Worm (Caenorhabditis elegans) whole organism, L4 larva: ENCODE data around the gene mrps-18B.

Experiments used
- ZK546.5 ChIP-seq, 2 experiments: sonication (generic microtip); optimal IDR thresholded peaks; 2 replicates each; lab custom pipeline; 2017; ENCODE audit warnings: missing biosample characterization in 2 of 2, missing genetic modification characterization in 2 of 2
- aha-1 ChIP-seq: fragments of 150-350 bp; peaks from one replicate; lab custom pipeline; 2014; ENCODE audit warnings: missing biosample characterization, missing genetic modification characterization
- attf-4 ChIP-seq: sonication (generic microtip); optimal IDR thresholded peaks from 3 replicates; lab custom pipeline; 2017; ENCODE audit warnings: missing biosample characterization, missing genetic modification characterization
- dmd-9 ChIP-seq: fragments of 200-800 bp; sonication (Bioruptor generic); IDR thresholded peaks from 2 replicates; pipeline ENCODE4 v1.3.6; 2022; ENCODE audit warnings: missing genetic modification reagents, missing genetic modification characterization, missing compliant biosample characterization
- dve-1 ChIP-seq: sonication (generic microtip); optimal IDR thresholded peaks from 2 replicates; lab custom pipeline; 2017; ENCODE audit warnings: antibody characterized with exemption, mild to moderate bottlenecking, missing genetic modification characterization, missing compliant biosample characterization; ENCODE audit not compliant: insufficient read depth
- fkh-10 ChIP-seq: fragments of 150-350 bp; optimal IDR thresholded peaks from 2 replicates; lab custom pipeline; 2014; ENCODE audit warnings: missing biosample characterization, missing genetic modification reagents, missing genetic modification characterization
- lin-15B ChIP-seq: fragments of 150-350 bp; sonication (generic microtip); optimal IDR thresholded peaks from 3 replicates; lab custom pipeline; 2014; ENCODE audit warnings: missing biosample characterization, missing genetic modification characterization
- mdl-1 ChIP-seq, 2 experiments: fragments of 150-350 bp in 1 of 2; sonication (generic microtip) in 1 of 2; optimal IDR thresholded peaks; 2 replicates each; lab custom pipeline; 2014 to 2017; ENCODE audit warnings: missing biosample characterization in 2 of 2, missing genetic modification characterization in 2 of 2
- nhr-11 ChIP-seq: fragments of 150-350 bp; optimal IDR thresholded peaks from 2 replicates; lab custom pipeline; 2014; ENCODE audit warnings: missing biosample characterization, missing genetic modification characterization
- nhr-25 ChIP-seq: sonication (generic microtip); optimal IDR thresholded peaks from 2 replicates; lab custom pipeline; 2017; ENCODE audit warnings: missing genetic modification characterization, mild to moderate bottlenecking, missing compliant biosample characterization, antibody characterized with exemption, moderate library complexity, borderline replicate concordance; ENCODE audit not compliant: insufficient read depth
- snpc-4 ChIP-seq: fragments of 150-350 bp; optimal IDR thresholded peaks from 2 replicates; lab custom pipeline; 2014; ENCODE audit warnings: missing biosample characterization, missing genetic modification characterization
- unc-39 ChIP-seq: sonication (generic microtip); optimal IDR thresholded peaks from 2 replicates; lab custom pipeline; 2017; ENCODE audit warnings: missing biosample characterization, missing genetic modification characterization

- TF ChIP-seq dmd-9 (GFP tag; lab: Robert Waterston, UW) (no peak), aha-1 (tag; lab: Kevin White, UChicago) (no peak), dve-1 (tag; lab: Kevin White, UChicago) (no peak), fkh-10 (GFP tag; lab: Kevin White, UChicago) (no peak), attf-4 (tag; lab: Kevin White, UChicago) (no peak), nhr-25 (no peak), snpc-4 (no peak), lin-15B (tag; lab: Kevin White, UChicago) (no peak), unc-39 (tag; lab: Kevin White, UChicago) (no peak), ZK546.5 (tag; optimal IDR thresholded peaks at IDR 0.05; lab: Kevin White, UChicago) (no peak), mdl-1 (tag; optimal IDR thresholded peaks at IDR 0.05; lab: Kevin White, UChicago) (no peak), nhr-11 (tag; lab: Kevin White, UChicago) (no peak)
Observed at ce11 chrII:8515521-8515920, 10.0 kb upstream of the mrps-18B start.
